Fruit fly (Drosophila melanogaster) whole organism, embryonic: Measurements from ENCODE around the gene Megf8.
A peak's percentile ranks its signal among the peaks of the same experiment; 100 is the strongest.

Experiments used
- Abd-B ChIP-seq: fragments of 200-800 bp; sonication (Bioruptor generic); optimal IDR thresholded peaks from 2 replicates; lab custom pipeline; 2018; ENCODE audit warnings: missing biosample characterization, mild to moderate bottlenecking, missing genetic modification characterization, moderate library complexity
- Asciz ChIP-seq: fragments of 200-800 bp; sonication (Bioruptor generic); optimal IDR thresholded peaks from 2 replicates; lab custom pipeline; 2017; ENCODE audit warnings: missing biosample characterization, mild to moderate bottlenecking, missing genetic modification characterization, missing genetic modification reagents
- C15 ChIP-seq: fragments of 200-800 bp; sonication (Bioruptor generic); IDR thresholded peaks from 3 replicates; pipeline ENCODE4 v1.3.6; 2022; ENCODE audit warnings: missing biosample characterization, missing genetic modification characterization
- CG11695 ChIP-seq: fragments of 200-800 bp; sonication (Bioruptor generic); IDR thresholded peaks from 3 replicates; pipeline ENCODE4 v1.3.6; 2022; ENCODE audit warnings: missing biosample characterization, missing genetic modification characterization
- CG12104 ChIP-seq: fragments of 200-800 bp; sonication (Bioruptor generic); optimal IDR thresholded peaks from 3 replicates; lab custom pipeline; 2016; ENCODE audit warnings: missing biosample characterization, missing genetic modification characterization
- CG17612 ChIP-seq: fragments of 200-800 bp; sonication (Bioruptor generic); IDR thresholded peaks from 2 replicates; pipeline ENCODE4 v1.3.6; 2022; ENCODE audit warnings: missing biosample characterization, missing genetic modification characterization
- CG2875 ChIP-seq: fragments of 200-800 bp; sonication (Bioruptor generic); optimal IDR thresholded peaks from 2 replicates; lab custom pipeline; 2017; ENCODE audit warnings: missing biosample characterization, mild to moderate bottlenecking, missing genetic modification characterization, missing genetic modification reagents
- CG31388 ChIP-seq: fragments of 200-800 bp; sonication (Bioruptor generic); optimal IDR thresholded peaks from 2 replicates; lab custom pipeline; 2016; ENCODE audit warnings: missing biosample characterization, missing genetic modification characterization
- CG4730 ChIP-seq: fragments of 200-800 bp; sonication (Bioruptor generic); IDR thresholded peaks from 2 replicates; pipeline ENCODE4 v1.3.6; 2022; ENCODE audit warnings: missing biosample characterization, missing genetic modification characterization
- CG4854 ChIP-seq: fragments of 200-800 bp; sonication (Bioruptor generic); optimal IDR thresholded peaks from 2 replicates; lab custom pipeline; 2016; ENCODE audit warnings: missing biosample characterization, missing genetic modification characterization, inconsistent platforms
- CG6683 ChIP-seq: fragments of 200-800 bp; sonication (Bioruptor generic); optimal IDR thresholded peaks from 2 replicates; lab custom pipeline; 2017; ENCODE audit warnings: missing biosample characterization, mild to moderate bottlenecking, missing genetic modification characterization, missing genetic modification reagents
- CG6791 ChIP-seq: fragments of 200-800 bp; sonication (Bioruptor generic); IDR thresholded peaks from 3 replicates; pipeline ENCODE4 v1.3.6; 2022; ENCODE audit warnings: missing biosample characterization, missing genetic modification characterization; ENCODE audit not compliant: partially characterized antibody
- CG7271 ChIP-seq: fragments of 200-800 bp; sonication (Bioruptor generic); optimal IDR thresholded peaks from 2 replicates; lab custom pipeline; 2018; ENCODE audit warnings: missing biosample characterization, mild to moderate bottlenecking, missing genetic modification characterization, moderate library complexity
- CG7357 ChIP-seq: fragments of 200-800 bp; sonication (Bioruptor generic); IDR thresholded peaks from 3 replicates; pipeline ENCODE4 v1.3.6; 2022; ENCODE audit warnings: missing biosample characterization, missing genetic modification characterization
- CG9609 ChIP-seq: fragments of 200-800 bp; sonication (Bioruptor generic); optimal IDR thresholded peaks from 3 replicates; lab custom pipeline; 2016; ENCODE audit warnings: missing biosample characterization, missing genetic modification characterization
- Dref ChIP-seq: fragments of 200-800 bp; sonication (Bioruptor generic); IDR thresholded peaks from 2 replicates; pipeline ENCODE4 v1.3.6; 2022; ENCODE audit warnings: missing biosample characterization, missing genetic modification characterization
- Elba2 ChIP-seq: fragments of 200-800 bp; sonication (Bioruptor generic); optimal IDR thresholded peaks from 3 replicates; lab custom pipeline; 2016; ENCODE audit warnings: missing biosample characterization, missing genetic modification characterization
- HmgZ ChIP-seq: fragments of 200-800 bp; sonication (Bioruptor generic); optimal IDR thresholded peaks from 2 replicates; lab custom pipeline; 2018; ENCODE audit warnings: missing biosample characterization, mild to moderate bottlenecking, missing genetic modification characterization
- Hr3 ChIP-seq: fragments of 200-800 bp; sonication (Bioruptor generic); optimal IDR thresholded peaks from 3 replicates; lab custom pipeline; 2016; ENCODE audit warnings: missing biosample characterization, missing genetic modification characterization
- Hr39 ChIP-seq: fragments of >200 bp; optimal IDR thresholded peaks from 2 replicates; lab custom pipeline; 2017
- Hr78 ChIP-seq, 2 experiments: fragments of 200-800 bp in 1 of 2; fragments of >200 bp in 1 of 2; sonication (Bioruptor generic) in 1 of 2; optimal IDR thresholded peaks; 2 replicates each; lab custom pipeline; 2017 to 2019; ENCODE audit warnings: missing biosample characterization in 2 of 2, missing genetic modification characterization in 2 of 2, mild to moderate bottlenecking in 1 of 2, moderate library complexity in 1 of 2
- Meics ChIP-seq: fragments of 200-800 bp; sonication (Bioruptor generic); optimal IDR thresholded peaks from 2 replicates; lab custom pipeline; 2017; ENCODE audit warnings: missing biosample characterization, mild to moderate bottlenecking, missing genetic modification characterization
- NC2α ChIP-seq: fragments of 200-800 bp; sonication (Bioruptor generic); optimal IDR thresholded peaks from 2 replicates; lab custom pipeline; 2016; ENCODE audit warnings: missing biosample characterization, missing genetic modification characterization
- NFAT ChIP-seq: fragments of 200-800 bp; sonication (Bioruptor generic); IDR thresholded peaks from 2 replicates; pipeline ENCODE4 v1.3.6; 2022; ENCODE audit warnings: missing biosample characterization, missing genetic modification characterization
- Optix ChIP-seq: fragments of 200-800 bp; sonication (Bioruptor generic); IDR thresholded peaks from 3 replicates; pipeline ENCODE4 v1.3.6; 2022; ENCODE audit warnings: missing biosample characterization, missing genetic modification characterization
- Six4 ChIP-seq: fragments of 200-800 bp; sonication (Bioruptor generic); optimal IDR thresholded peaks from 2 replicates; lab custom pipeline; 2016; ENCODE audit warnings: missing biosample characterization, missing genetic modification characterization
- Xbp1 ChIP-seq: fragments of 200-800 bp; sonication (Bioruptor generic); optimal IDR thresholded peaks from 3 replicates; lab custom pipeline; 2016; ENCODE audit warnings: missing biosample characterization, mild to moderate bottlenecking, missing genetic modification characterization
- abd-A ChIP-seq: fragments of 200-800 bp; sonication (Bioruptor generic); optimal IDR thresholded peaks from 3 replicates; lab custom pipeline; 2019; ENCODE audit warnings: missing biosample characterization, mild to moderate bottlenecking, missing genetic modification characterization, moderate library complexity
- ase ChIP-seq: fragments of 200-800 bp; sonication (Bioruptor generic); IDR thresholded peaks from 3 replicates; pipeline ENCODE4 v1.3.6; 2022; ENCODE audit warnings: missing biosample characterization, missing genetic modification characterization
- ato ChIP-seq: fragments of 200-800 bp; sonication (Bioruptor generic); IDR thresholded peaks from 2 replicates; pipeline ENCODE4 v1.3.6; 2022; ENCODE audit warnings: missing biosample characterization, missing genetic modification characterization; ENCODE audit not compliant: partially characterized antibody
- az2 ChIP-seq: fragments of 200-800 bp; sonication (Bioruptor generic); optimal IDR thresholded peaks from 3 replicates; lab custom pipeline; 2016; ENCODE audit warnings: missing biosample characterization, missing genetic modification characterization
- bbx ChIP-seq: fragments of 200-800 bp; sonication (Bioruptor generic); IDR thresholded peaks from 2 replicates; pipeline ENCODE4 v1.3.6; 2022; ENCODE audit warnings: missing biosample characterization, missing genetic modification characterization; ENCODE audit not compliant: partially characterized antibody
- croc ChIP-seq: fragments of 200-800 bp; sonication (Bioruptor generic); conservative IDR thresholded peaks from 3 replicates; pipeline ENCODE4 v1.3.6; 2022; ENCODE audit warnings: missing biosample characterization, missing genetic modification characterization
- da ChIP-seq: fragments of 200-800 bp; sonication (Bioruptor generic); optimal IDR thresholded peaks from 2 replicates; lab custom pipeline; 2016; ENCODE audit warnings: missing biosample characterization, missing genetic modification characterization
- dpn ChIP-seq, 2 experiments: fragments of 200-800 bp; sonication (Bioruptor generic); optimal IDR thresholded peaks; 3 replicates each; lab custom pipeline; 2016; ENCODE audit warnings: missing biosample characterization in 2 of 2, missing genetic modification characterization in 2 of 2
- ems ChIP-seq: fragments of 200-800 bp; sonication (Bioruptor generic); optimal IDR thresholded peaks from 3 replicates; lab custom pipeline; 2016; ENCODE audit warnings: missing biosample characterization, missing genetic modification characterization
- gce ChIP-seq: fragments of 200-800 bp; sonication (Bioruptor generic); IDR thresholded peaks from 3 replicates; pipeline ENCODE4 v1.3.6; 2022; ENCODE audit warnings: missing biosample characterization, missing genetic modification characterization
- hkb ChIP-seq, 2 experiments: fragments of 200-800 bp in 1 of 2; fragments of >200 bp in 1 of 2; sonication (Bioruptor generic) in 1 of 2; IDR thresholded peaks in 1 of 2; optimal IDR thresholded peaks in 1 of 2; 2 replicates each; pipeline versions ENCODE4 v1.3.6 to Lab custom; 2017 to 2022; ENCODE audit warnings: missing biosample characterization in 1 of 2, missing genetic modification characterization in 1 of 2
- ken ChIP-seq: fragments of 200-800 bp; sonication (Bioruptor generic); IDR thresholded peaks from 3 replicates; pipeline ENCODE4 v1.3.6; 2022; ENCODE audit warnings: missing biosample characterization, missing genetic modification characterization
- klu ChIP-seq: fragments of 200-800 bp; sonication (Bioruptor generic); IDR thresholded peaks from 2 replicates; pipeline ENCODE4 v1.3.6; 2022; ENCODE audit warnings: missing biosample characterization, missing genetic modification characterization
- mam ChIP-seq: fragments of 200-800 bp; sonication (Bioruptor generic); optimal IDR thresholded peaks from 3 replicates; lab custom pipeline; 2016; ENCODE audit warnings: missing biosample characterization, missing genetic modification characterization
- mirr ChIP-seq: fragments of 200-800 bp; sonication (Bioruptor generic); optimal IDR thresholded peaks from 3 replicates; lab custom pipeline; 2018; ENCODE audit warnings: missing biosample characterization, mild to moderate bottlenecking, missing genetic modification characterization
- nerfin-1 ChIP-seq: fragments of 200-800 bp; sonication (Bioruptor generic); optimal IDR thresholded peaks from 3 replicates; lab custom pipeline; 2019; ENCODE audit warnings: missing biosample characterization, mild to moderate bottlenecking, missing genetic modification characterization, moderate library complexity
- pros ChIP-seq: fragments of 200-800 bp; sonication (Bioruptor generic); optimal IDR thresholded peaks from 3 replicates; lab custom pipeline; 2019; ENCODE audit warnings: missing biosample characterization, mild to moderate bottlenecking, missing genetic modification characterization, moderate library complexity
- slou ChIP-seq: fragments of 200-800 bp; sonication (Bioruptor generic); optimal IDR thresholded peaks from 3 replicates; lab custom pipeline; 2016; ENCODE audit warnings: missing biosample characterization, missing genetic modification characterization
- sr ChIP-seq: fragments of 200-800 bp; sonication (Bioruptor generic); IDR thresholded peaks from 3 replicates; pipeline ENCODE4 v1.3.6; 2022; ENCODE audit warnings: missing biosample characterization, missing genetic modification characterization
- trem ChIP-seq: fragments of 200-800 bp; optimal IDR thresholded peaks from 3 replicates; lab custom pipeline; 2019; ENCODE audit warnings: missing biosample characterization, mild to moderate bottlenecking, missing genetic modification characterization, moderate library complexity
- usp ChIP-seq: fragments of >200 bp; optimal IDR thresholded peaks from 2 replicates; lab custom pipeline; 2017; ENCODE audit warnings: missing biosample characterization, missing genetic modification characterization

Megf8 gene

DNA sequence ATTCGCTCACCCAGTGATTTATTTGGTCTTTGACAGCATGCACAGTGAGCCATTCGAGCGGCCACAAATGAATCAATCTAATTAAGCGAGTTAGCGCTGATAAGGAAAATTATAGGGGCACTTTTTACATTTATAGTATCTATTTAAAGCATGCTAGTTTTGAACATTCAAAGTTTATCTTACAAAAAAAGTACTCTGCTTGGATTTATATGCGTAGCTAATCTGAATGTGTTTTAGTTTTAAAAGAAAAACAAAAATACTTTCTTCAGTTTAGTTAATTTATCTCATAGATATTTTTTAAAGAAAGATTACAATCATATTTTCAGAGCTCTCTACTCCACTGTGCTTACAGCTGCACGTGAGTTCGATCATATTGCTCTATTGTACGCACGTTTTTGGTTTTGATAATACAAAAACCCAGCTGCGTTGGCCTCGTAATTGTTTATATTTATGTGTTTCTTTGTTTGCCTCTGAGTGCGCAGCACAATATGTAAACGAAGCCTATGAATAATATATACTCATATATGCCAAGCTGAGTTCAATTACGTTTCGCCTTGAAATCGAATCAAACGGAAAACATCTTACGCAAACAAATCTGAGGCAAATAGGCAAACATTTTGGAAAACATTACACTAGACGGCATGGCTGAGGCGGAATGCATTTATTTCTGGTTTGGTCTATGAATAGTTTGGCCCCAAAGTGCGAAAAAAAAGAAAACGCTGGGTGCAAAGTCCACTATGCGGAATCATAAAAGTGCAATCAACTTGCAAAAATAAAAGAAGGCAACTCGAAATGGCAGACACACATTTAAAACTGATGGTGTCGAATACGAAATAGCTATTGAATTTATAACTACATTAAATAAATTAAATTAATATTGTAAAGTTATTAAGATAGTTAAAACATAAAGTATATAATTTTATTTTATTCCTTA lies 41.3 kb upstream of the Megf8 start (continued):
- TF ChIP-seq ato (no peak), CG31388 (GFP tag; lab: Kevin White, UChicago) (peak; percentile 57), Abd-B (GFP tag; lab: Kevin White, UChicago) (peak; percentile 90), CG12104 (GFP tag; lab: Kevin White, UChicago) (peak; percentile 90), da (GFP tag; lab: Kevin White, UChicago) (peak; percentile 30), HmgZ (tag; lab: Kevin White, UChicago) (peak; percentile 82), abd-A (peak; percentile 64), Six4 (GFP tag; lab: Kevin White, UChicago) (peak; percentile 75), mirr (GFP tag; lab: Kevin White, UChicago) (peak; percentile 71), Optix (GFP tag; lab: Robert Waterston, UW) (peak; percentile 60; the same call in 1 of the 3 replicates), CG4730 (peak; percentile 81), Elba2 (GFP tag; lab: Kevin White, UChicago) (no peak), CG17612 (GFP tag; lab: Robert Waterston, UW) (peak; percentile 54; the same call in 1 of the 2 replicates), Hr78 (GFP tag; optimal IDR thresholded peaks at IDR 0.05; lab: Kevin White, UChicago) (peak in 1 of 2 experiments; percentile 54), NC2α (peak; percentile 54), ems (GFP tag; lab: Kevin White, UChicago) (peak; percentile 90), bbx (GFP tag; lab: Robert Waterston, UW) (no peak), croc (peak; percentile 73), hkb (optimal IDR thresholded peaks at IDR 0.05; lab: Kevin White, UChicago) (no peak), hkb (GFP tag; IDR thresholded peaks at IDR 0.05; lab: Robert Waterston, UW) (peak; percentile 86), Dref (no peak), NFAT (GFP tag; lab: Robert Waterston, UW) (peak; percentile 60; the same call in 1 of the 2 replicates), az2 (GFP tag; lab: Kevin White, UChicago) (peak; percentile 84), gce (0 out of 3 replicates have a peak, but pooled peaks have one; percentile 41), ase (GFP tag; lab: Robert Waterston, UW) (peak; percentile 69; the same call in 2 of the 3 replicates), sr (GFP tag; lab: Robert Waterston, UW) (no peak), ken (GFP tag; lab: Robert Waterston, UW) (0 out of 3 replicates have a peak, but pooled peaks have one; percentile 50), pros (GFP tag; lab: Kevin White, UChicago) (peak; percentile 33), CG9609 (GFP tag; lab: Kevin White, UChicago) (peak; percentile 71), usp (GFP tag; lab: Kevin White, UChicago) (no peak), mam (GFP tag; lab: Kevin White, UChicago) (peak; percentile 74), CG11695 (GFP tag; lab: Robert Waterston, UW) (peak; percentile 93), CG7357 (peak; percentile 78), klu (GFP tag; lab: Robert Waterston, UW) (peak; percentile 79), CG6683 (GFP tag; lab: Kevin White, UChicago) (peak; percentile 69), C15 (GFP tag; lab: Robert Waterston, UW) (peak; percentile 20; the same call in 1 of the 3 replicates), Asciz (GFP tag; lab: Kevin White, UChicago) (peak; percentile 87), nerfin-1 (tag; lab: Kevin White, UChicago) (peak; percentile 85), slou (GFP tag; lab: Kevin White, UChicago) (peak; percentile 76), Hr3 (GFP tag; lab: Kevin White, UChicago) (peak; percentile 83), CG6791 (GFP tag; lab: Robert Waterston, UW) (no peak), Hr39 (lab: Kevin White, UChicago) (no peak), dpn (GFP tag; optimal IDR thresholded peaks at IDR 0.05; lab: Kevin White, UChicago) (peak; percentile 84 to 85), CG7271 (no peak), CG4854 (GFP tag; lab: Kevin White, UChicago) (peak; percentile 72), Xbp1 (GFP tag; lab: Kevin White, UChicago) (peak; percentile 90), Meics (GFP tag; lab: Kevin White, UChicago) (peak; percentile 92), CG2875 (GFP tag; lab: Kevin White, UChicago) (peak; percentile 78), trem (tag; lab: Kevin White, UChicago) (peak; percentile 70)
